Worm (Caenorhabditis elegans) whole organism, mixed stage, embryonic: ENCODE data around the gene F14F9.8.

ENCODE experiments used
- M03D4.4 ChIP-seq: sonication (generic microtip); optimal IDR thresholded peaks from 2 replicates; lab custom pipeline; 2017; ENCODE audit warnings: mild to moderate bottlenecking, missing genetic modification characterization, missing compliant biosample characterization
- bed-3 ChIP-seq: fragments of 200-800 bp; sonication (Bioruptor generic); optimal IDR thresholded peaks from 3 replicates; lab custom pipeline; 2018; ENCODE audit warnings: mild to moderate bottlenecking, missing genetic modification characterization, moderate library complexity, missing compliant biosample characterization
- blmp-1 ChIP-seq: fragments of 150-350 bp; optimal IDR thresholded peaks from 2 replicates; lab custom pipeline; 2014; ENCODE audit warnings: missing biosample characterization, missing genetic modification characterization
- ceh-83 ChIP-seq: fragments of 200-800 bp; sonication (Bioruptor generic); optimal IDR thresholded peaks from 2 replicates; lab custom pipeline; 2018; ENCODE audit warnings: mild to moderate bottlenecking, missing genetic modification characterization, missing compliant biosample characterization
- ces-1 ChIP-seq: fragments of 150-350 bp; optimal IDR thresholded peaks from 2 replicates; lab custom pipeline; 2014; ENCODE audit warnings: missing biosample characterization, missing genetic modification reagents, missing genetic modification characterization
- cnd-1 ChIP-seq: fragments of 200-800 bp; sonication (Bioruptor generic); optimal IDR thresholded peaks from 2 replicates; lab custom pipeline; 2018; ENCODE audit warnings: mild to moderate bottlenecking, missing genetic modification characterization, missing compliant biosample characterization
- drap-1 ChIP-seq: fragments of 200-800 bp; sonication (Bioruptor generic); optimal IDR thresholded peaks from 3 replicates; lab custom pipeline; 2018; ENCODE audit warnings: mild to moderate bottlenecking, missing genetic modification characterization, missing compliant biosample characterization
- elt-1 ChIP-seq: sonication (generic microtip); optimal IDR thresholded peaks from 2 replicates; lab custom pipeline; 2017; ENCODE audit warnings: missing genetic modification characterization, mild to moderate bottlenecking, missing compliant biosample characterization, antibody characterized with exemption, moderate library complexity, borderline replicate concordance; ENCODE audit not compliant: insufficient read depth
- elt-3 ChIP-seq: fragments of 150-350 bp; optimal IDR thresholded peaks from 2 replicates; lab custom pipeline; 2014; ENCODE audit warnings: missing biosample characterization, missing genetic modification characterization
- flh-1 ChIP-seq: fragments of 200-800 bp; sonication (Bioruptor generic); optimal IDR thresholded peaks from 2 replicates; lab custom pipeline; 2018; ENCODE audit warnings: mild to moderate bottlenecking, missing genetic modification characterization, moderate library complexity, missing compliant biosample characterization
- ham-2 ChIP-seq: fragments of 200-800 bp; sonication (Bioruptor generic); optimal IDR thresholded peaks from 2 replicates; lab custom pipeline; 2018; ENCODE audit warnings: mild to moderate bottlenecking, missing genetic modification characterization, missing compliant biosample characterization
- hlh-1 ChIP-seq: fragments of 150-350 bp; optimal IDR thresholded peaks from 2 replicates; lab custom pipeline; 2014; ENCODE audit warnings: missing biosample characterization, missing genetic modification reagents, missing genetic modification characterization
- lin-13 ChIP-seq: fragments of 150-350 bp; optimal IDR thresholded peaks from 2 replicates; lab custom pipeline; 2014; ENCODE audit warnings: missing biosample characterization, missing genetic modification characterization
- lin-32 ChIP-seq: fragments of 200-800 bp; sonication (Bioruptor generic); optimal IDR thresholded peaks from 2 replicates; lab custom pipeline; 2018; ENCODE audit warnings: mild to moderate bottlenecking, missing genetic modification characterization, missing compliant biosample characterization
- lsy-2 ChIP-seq: fragments of 150-350 bp; optimal IDR thresholded peaks from 2 replicates; lab custom pipeline; 2014; ENCODE audit warnings: missing biosample characterization, missing genetic modification characterization
- mab-5 ChIP-seq: fragments of 150-350 bp; optimal IDR thresholded peaks from 2 replicates; lab custom pipeline; 2014; ENCODE audit warnings: missing biosample characterization, missing genetic modification characterization
- mls-2 ChIP-seq: sonication (generic microtip); optimal IDR thresholded peaks from 2 replicates; lab custom pipeline; 2016; ENCODE audit warnings: mild to moderate bottlenecking, missing genetic modification characterization, moderate library complexity, missing compliant biosample characterization
- nhr-2 ChIP-seq: fragments of 150-350 bp; optimal IDR thresholded peaks from 2 replicates; lab custom pipeline; 2014; ENCODE audit warnings: missing biosample characterization, missing genetic modification characterization
- nhr-237 ChIP-seq: fragments of 150-350 bp; optimal IDR thresholded peaks from 2 replicates; lab custom pipeline; 2014; ENCODE audit warnings: missing biosample characterization, missing genetic modification characterization
- nhr-28 ChIP-seq: fragments of 150-350 bp; optimal IDR thresholded peaks from 2 replicates; lab custom pipeline; 2014; ENCODE audit warnings: missing biosample characterization, missing genetic modification characterization
- nhr-76 ChIP-seq: sonication (generic microtip); optimal IDR thresholded peaks from 2 replicates; lab custom pipeline; 2017; ENCODE audit warnings: missing biosample characterization, missing genetic modification characterization
- pha-4 ChIP-seq: fragments of 150-350 bp; optimal IDR thresholded peaks from 2 replicates; lab custom pipeline; 2018; ENCODE audit warnings: missing biosample characterization, missing genetic modification reagents, missing genetic modification characterization
- sem-2 ChIP-seq: fragments of 200-800 bp; sonication (Bioruptor generic); optimal IDR thresholded peaks from 2 replicates; lab custom pipeline; 2018; ENCODE audit warnings: mild to moderate bottlenecking, missing genetic modification characterization, missing compliant biosample characterization
- snpc-4 ChIP-seq: fragments of 150-350 bp; optimal IDR thresholded peaks from 2 replicates; lab custom pipeline; 2014; ENCODE audit warnings: missing biosample characterization, missing genetic modification characterization
- tbx-8 ChIP-seq: fragments of 200-800 bp; sonication (Bioruptor generic); optimal IDR thresholded peaks from 2 replicates; lab custom pipeline; 2018; ENCODE audit warnings: mild to moderate bottlenecking, missing genetic modification characterization, moderate library complexity, missing compliant biosample characterization
- unc-39 ChIP-seq: fragments of 150-350 bp; optimal IDR thresholded peaks from 2 replicates; lab custom pipeline; 2014; ENCODE audit warnings: missing biosample characterization, missing genetic modification characterization
- unc-62 ChIP-seq: fragments of 150-350 bp; optimal IDR thresholded peaks from 2 replicates; lab custom pipeline; 2014; ENCODE audit warnings: missing biosample characterization, missing genetic modification reagents, missing genetic modification characterization
- zip-8 ChIP-seq: fragments of 150-350 bp; optimal IDR thresholded peaks from 2 replicates; lab custom pipeline; 2014; ENCODE audit warnings: missing biosample characterization, missing genetic modification characterization
- ztf-11 ChIP-seq: fragments of 150-350 bp; optimal IDR thresholded peaks from 2 replicates; lab custom pipeline; 2014; ENCODE audit warnings: missing biosample characterization, missing genetic modification characterization

Gene F14F9.8

ce11 chrV:5150880-5151279, 20.8 kb downstream of the F14F9.8 start, which contains the start of gene srh-130:
TSS of gene srh-130 (plus strand) at chrV:5151180.
- TF ChIP-seq ces-1 (no peak), bed-3 (GFP tag; lab: Kevin White, UChicago) (no peak), ham-2 (GFP tag; lab: Kevin White, UChicago) (no peak), nhr-76 (tag; lab: Kevin White, UChicago) (no peak), sem-2 (GFP tag; lab: Kevin White, UChicago) (no peak), zip-8 (no peak), nhr-2 (tag; lab: Kevin White, UChicago) (no peak), lin-13 (tag; lab: Kevin White, UChicago) (no peak)

- TF ChIP-seq ham-2 (GFP tag; lab: Kevin White, UChicago): no peak
- no peak for TF ChIP-seq lin-13 (tag; lab: Kevin White, UChicago)
- TF ChIP-seq nhr-2 (tag; lab: Kevin White, UChicago): no peak
- TF ChIP-seq nhr-237 (tag; lab: Kevin White, UChicago): no peak
- no peak for TF ChIP-seq blmp-1 (tag; lab: Kevin White, UChicago)
- TF ChIP-seq cnd-1 (tag; lab: Kevin White, UChicago): no peak
- TF ChIP-seq sem-2 (GFP tag; lab: Kevin White, UChicago): no peak
Observed at ce11 chrV:5155516-5155915, 25.4 kb downstream of the F14F9.8 start, which contains the start of gene srx-38. TSS of gene srx-38 (minus strand) at chrV:5155616.

- no peak for TF ChIP-seq drap-1 (GFP tag; lab: Kevin White, UChicago)
- no peak for TF ChIP-seq ces-1
- no peak for TF ChIP-seq mab-5 (tag; lab: Kevin White, UChicago)
- TF ChIP-seq nhr-2 (tag; lab: Kevin White, UChicago): no peak
- TF ChIP-seq unc-62 (GFP tag; lab: Kevin White, UChicago): no peak
Observed at ce11 chrV:5157660-5158059, 27.5 kb downstream of the F14F9.8 start, which contains the start of gene srx-39. TSS of gene srx-39 (minus strand) at chrV:5157760.

- no peak for TF ChIP-seq bed-3 (GFP tag; lab: Kevin White, UChicago)
- no peak for TF ChIP-seq M03D4.4
- TF ChIP-seq ceh-83 (GFP tag; lab: Kevin White, UChicago): no peak
- TF ChIP-seq lsy-2 (tag; lab: Kevin White, UChicago): no peak
- no peak for TF ChIP-seq nhr-2 (tag; lab: Kevin White, UChicago)
- no peak for TF ChIP-seq blmp-1 (tag; lab: Kevin White, UChicago)
- no peak for TF ChIP-seq nhr-237 (tag; lab: Kevin White, UChicago)
- TF ChIP-seq elt-3 (tag; lab: Kevin White, UChicago): no peak
- TF ChIP-seq ces-1: no peak
- no peak for TF ChIP-seq nhr-28 (tag; lab: Kevin White, UChicago)
- no peak for TF ChIP-seq pha-4 (tag; lab: Kevin White, UChicago)
- TF ChIP-seq sem-2 (GFP tag; lab: Kevin White, UChicago): no peak
- no peak for TF ChIP-seq zip-8
Observed at ce11 chrV:5158302-5158701, 28.2 kb downstream of the F14F9.8 start, which contains the start of gene abu-15. TSS of gene abu-15 (plus strand) at chrV:5158602.

- no peak for TF ChIP-seq nhr-76 (tag; lab: Kevin White, UChicago)
- no peak for TF ChIP-seq ces-1
- no peak for TF ChIP-seq ztf-11 (tag; lab: Kevin White, UChicago)
- no peak for TF ChIP-seq bed-3 (GFP tag; lab: Kevin White, UChicago)
- TF ChIP-seq elt-3 (tag; lab: Kevin White, UChicago): no peak
- no peak for TF ChIP-seq lsy-2 (tag; lab: Kevin White, UChicago)
- TF ChIP-seq ham-2 (GFP tag; lab: Kevin White, UChicago): no peak
- no peak for TF ChIP-seq mab-5 (tag; lab: Kevin White, UChicago)
- TF ChIP-seq snpc-4: no peak
- no peak for TF ChIP-seq ceh-83 (GFP tag; lab: Kevin White, UChicago)
Observed at ce11 chrV:5161792-5162191, 31.7 kb downstream of the F14F9.8 start, which contains the start of gene abu-6. TSS of gene abu-6 (minus strand) at chrV:5161892.

- no peak for TF ChIP-seq mls-2 (tag; lab: Kevin White, UChicago)
- no peak for TF ChIP-seq nhr-28 (tag; lab: Kevin White, UChicago)
- no peak for TF ChIP-seq nhr-2 (tag; lab: Kevin White, UChicago)
- TF ChIP-seq elt-1 (tag; lab: Kevin White, UChicago): no peak
- no peak for TF ChIP-seq tbx-8 (GFP tag; lab: Kevin White, UChicago)
- TF ChIP-seq ztf-11 (tag; lab: Kevin White, UChicago): no peak
- no peak for TF ChIP-seq mab-5 (tag; lab: Kevin White, UChicago)
- no peak for TF ChIP-seq cnd-1 (tag; lab: Kevin White, UChicago)
- TF ChIP-seq zip-8: no peak
- TF ChIP-seq bed-3 (GFP tag; lab: Kevin White, UChicago): no peak
- TF ChIP-seq flh-1: no peak
- TF ChIP-seq nhr-237 (tag; lab: Kevin White, UChicago): no peak
- TF ChIP-seq sem-2 (GFP tag; lab: Kevin White, UChicago): no peak
- TF ChIP-seq lin-13 (tag; lab: Kevin White, UChicago): no peak
- TF ChIP-seq lin-32: no peak
- TF ChIP-seq unc-39 (tag; lab: Kevin White, UChicago): no peak
- TF ChIP-seq hlh-1: no peak
Observed at ce11 chrV:5164682-5165081, 34.6 kb downstream of the F14F9.8 start, which contains the start of gene abu-7. TSS of gene abu-7 (minus strand) at chrV:5164782.
